Worm (Caenorhabditis elegans): ENCODE data around the gene abcf-3.
A peak's percentile ranks its signal among the peaks of the same experiment; 100 is the strongest.

abcf-3 gene

ce11 chrIII:6158642-6159475 lies 14.3 kb upstream of the abcf-3 start, which contains the start of gene nfm-1 (continued):
- TF ChIP-seq lin-11 (tag; optimal IDR thresholded peaks at IDR 0.05) (peak; percentile 78), ceh-22 (tag; optimal IDR thresholded peaks at IDR 0.05) (no peak), fax-1 (tag; optimal IDR thresholded peaks at IDR 0.05) (peak; percentile 10), ama-1 (optimal IDR thresholded peaks at IDR 0.05) (no peak), pha-4 (tag; optimal IDR thresholded peaks at IDR 0.05) (no peak), pax-1 (tag; optimal IDR thresholded peaks at IDR 0.05) (no peak), ceh-48 (tag; optimal IDR thresholded peaks at IDR 0.05) (peak; percentile 77), gmeb-2 (tag; optimal IDR thresholded peaks at IDR 0.05) (peak; percentile 77), eyg-1 (tag; optimal IDR thresholded peaks at IDR 0.05) (peak; percentile 38), pqm-1 (tag; optimal IDR thresholded peaks at IDR 0.05) (no peak), ceh-18 (tag; optimal IDR thresholded peaks at IDR 0.05) (no peak), che-1 (tag; optimal IDR thresholded peaks at IDR 0.05) (peak; percentile 82), tbx-2 (tag; optimal IDR thresholded peaks at IDR 0.05) (peak; percentile 58), sox-2 (GFP tag; IDR thresholded peaks at IDR 0.05) (peak; percentile 77), fkh-10 (GFP tag; optimal IDR thresholded peaks at IDR 0.05) (no peak), ceh-2 (tag; optimal IDR thresholded peaks at IDR 0.05) (peak; percentile 25), zip-5 (tag; optimal IDR thresholded peaks at IDR 0.05) (peak; percentile 52), T23F11.4 (GFP tag; optimal IDR thresholded peaks at IDR 0.05) (peak; percentile 76), dve-1 (tag; optimal IDR thresholded peaks at IDR 0.05) (peak; percentile 64), madf-2 (tag; optimal IDR thresholded peaks at IDR 0.05) (peak; percentile 81), pat-9 (tag; optimal IDR thresholded peaks at IDR 0.05) (peak; percentile 80), hlh-8 (tag; optimal IDR thresholded peaks at IDR 0.05) (no peak), K09A11.1 (tag; optimal IDR thresholded peaks at IDR 0.05; ENCODE audit: insufficient read depth) (peak; percentile 82)

- no peak for TF ChIP-seq ceh-45 (GFP tag; IDR thresholded peaks at IDR 0.05)
- no peak for TF ChIP-seq unc-3 (GFP tag; conservative IDR thresholded peaks at IDR 0.05)
- TF ChIP-seq unc-3 (tag; optimal IDR thresholded peaks at IDR 0.05): no peak
- no peak for TF ChIP-seq npax-4 (tag; optimal IDR thresholded peaks at IDR 0.05)
- no peak for TF ChIP-seq ttx-3 (tag; optimal IDR thresholded peaks at IDR 0.05)
- no peak for TF ChIP-seq K02D7.2 (tag; optimal IDR thresholded peaks at IDR 0.05)
- no peak for TF ChIP-seq dve-1 (tag; optimal IDR thresholded peaks at IDR 0.05)
- TF ChIP-seq sox-2 (GFP tag; IDR thresholded peaks at IDR 0.05): no peak
- no peak for TF ChIP-seq syd-9 (tag; optimal IDR thresholded peaks at IDR 0.05)
- no peak for TF ChIP-seq ahr-1 (tag; optimal IDR thresholded peaks at IDR 0.05)
- no peak for TF ChIP-seq ceh-30 (tag; optimal IDR thresholded peaks at IDR 0.05)
- TF ChIP-seq C08G9.2 (tag; optimal IDR thresholded peaks at IDR 0.05): no peak
- TF ChIP-seq pqm-1 (tag; optimal IDR thresholded peaks at IDR 0.05): no peak
- TF ChIP-seq unc-55 (GFP tag; optimal IDR thresholded peaks at IDR 0.05): no peak
- no peak for TF ChIP-seq nfya-1 (tag; optimal IDR thresholded peaks at IDR 0.05)
- TF ChIP-seq hlh-13 (GFP tag; optimal IDR thresholded peaks at IDR 0.05): no peak
- TF ChIP-seq fax-1 (tag; optimal IDR thresholded peaks at IDR 0.05): no peak
- TF ChIP-seq ceh-22 (tag; optimal IDR thresholded peaks at IDR 0.05): no peak
- TF ChIP-seq nhr-11 (tag; optimal IDR thresholded peaks at IDR 0.05): no peak
- TF ChIP-seq lim-6 (tag; optimal IDR thresholded peaks at IDR 0.05): no peak
Observed at ce11 chrIII:6163381-6163780, 9.8 kb upstream of the abcf-3 start.

ce11 chrIII:6164253-6164971 lies 8.8 kb upstream of the abcf-3 start, which contains the start of gene F42A10.9:
Gene F42A10.9, plus strand, starts transcription at chrIII:6164573.
- TF ChIP-seq pat-9 (tag; optimal IDR thresholded peaks at IDR 0.05): no peak
- TF ChIP-seq elt-2 (tag; optimal IDR thresholded peaks at IDR 0.05): peak; percentile 18

Measured in whole organism, late embryonic.